Fruit fly (Drosophila melanogaster): ENCODE data around the gene CG11357.

Gene CG11357

DNA sequence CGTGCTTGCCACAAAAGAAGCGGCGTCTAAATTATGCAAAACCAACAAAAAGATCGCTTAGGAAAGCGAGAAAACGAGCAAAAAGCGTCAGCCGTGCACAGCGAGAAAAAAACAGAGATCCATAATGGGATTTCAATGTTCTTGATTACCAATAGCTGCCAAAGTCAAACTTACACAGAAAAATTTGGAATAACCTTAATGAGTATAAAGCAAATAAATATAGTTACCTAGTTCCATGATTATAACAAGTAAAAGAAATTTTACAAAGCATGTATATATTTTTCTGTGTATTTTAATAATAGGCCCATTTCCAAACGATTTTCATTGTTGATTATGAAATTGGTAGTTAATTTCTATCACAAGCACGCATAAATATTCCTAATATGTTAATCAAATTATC, 7.9 kb upstream of the CG11357 start (continued):
- TF ChIP-seq cad (GFP tag; optimal IDR thresholded peaks at IDR 0.05) (no peak), slbo (GFP tag; IDR thresholded peaks at IDR 0.05) (peak; percentile 41), CG17612 (GFP tag; IDR thresholded peaks at IDR 0.05) (no peak), fru (optimal IDR thresholded peaks at IDR 0.05) (no peak), lilli (GFP tag; optimal IDR thresholded peaks at IDR 0.05) (no peak), CG18764 (GFP tag; optimal IDR thresholded peaks at IDR 0.05) (no peak), CG2199 (GFP tag; IDR thresholded peaks at IDR 0.05) (no peak), CG3726 (GFP tag; IDR thresholded peaks at IDR 0.05) (no peak), pita (GFP tag; optimal IDR thresholded peaks at IDR 0.05) (no peak), MBD-R2 (GFP tag; IDR thresholded peaks at IDR 0.05) (no peak), CTCF (GFP tag; optimal IDR thresholded peaks at IDR 0.05) (no peak), wdn (GFP tag; IDR thresholded peaks at IDR 0.05) (no peak), gt (GFP tag; IDR thresholded peaks at IDR 0.05) (no peak), sim (GFP tag; IDR thresholded peaks at IDR 0.05) (no peak), z (GFP tag; IDR thresholded peaks at IDR 0.05) (no peak), CG2129 (GFP tag; IDR thresholded peaks at IDR 0.05; ENCODE audit: partially characterized antibody) (no peak), Bgb (GFP tag; IDR thresholded peaks at IDR 0.05; ENCODE audit: partially characterized antibody) (no peak), Dp (GFP tag; optimal IDR thresholded peaks at IDR 0.05) (no peak), sr (GFP tag; IDR thresholded peaks at IDR 0.05) (no peak), CG7786 (GFP tag; optimal IDR thresholded peaks at IDR 0.05) (no peak), tx (GFP tag; optimal IDR thresholded peaks at IDR 0.05) (no peak), Drgx (GFP tag; IDR thresholded peaks at IDR 0.05) (no peak), ken (GFP tag; IDR thresholded peaks at IDR 0.05) (peak; percentile 48; the same call in 1 of the 3 replicates), tup (GFP tag; optimal IDR thresholded peaks at IDR 0.05) (no peak), CG9797 (GFP tag; optimal IDR thresholded peaks at IDR 0.05) (no peak), zen (tag; optimal IDR thresholded peaks at IDR 0.05) (no peak), nau (GFP tag; optimal IDR thresholded peaks at IDR 0.05) (no peak), org-1 (GFP tag; optimal IDR thresholded peaks at IDR 0.05) (no peak), corto (GFP tag; optimal IDR thresholded peaks at IDR 0.05) (no peak), CG3838 (GFP tag; optimal IDR thresholded peaks at IDR 0.05) (no peak), CG17361 (GFP tag; IDR thresholded peaks at IDR 0.05) (peak; percentile 54; the same call in 2 of the 3 replicates), CG12219 (GFP tag; optimal IDR thresholded peaks at IDR 0.05) (no peak), fd96Cb (tag; optimal IDR thresholded peaks at IDR 0.05) (peak; percentile 70), shn (GFP tag; optimal IDR thresholded peaks at IDR 0.05) (no peak), D19A (tag; optimal IDR thresholded peaks at IDR 0.05) (peak; percentile 53), CG4617 (GFP tag; optimal IDR thresholded peaks at IDR 0.05; ENCODE audit: borderline replicate concordance) (no peak), NC2β (GFP tag; optimal IDR thresholded peaks at IDR 0.05) (no peak), br (optimal IDR thresholded peaks at IDR 0.05) (no peak), CG34422 (GFP tag; IDR thresholded peaks at IDR 0.05) (no peak), CG11560 (tag; IDR thresholded peaks at IDR 0.05) (no peak), run (tag; optimal IDR thresholded peaks at IDR 0.05) (no peak), CG4820 (GFP tag; optimal IDR thresholded peaks at IDR 0.05) (peak; percentile 35), CG8089 (GFP tag; optimal IDR thresholded peaks at IDR 0.05) (no peak), chinmo (GFP tag; IDR thresholded peaks at IDR 0.05; ENCODE audit: partially characterized antibody) (no peak), CG9817 (tag; optimal IDR thresholded peaks at IDR 0.05) (peak; percentile 0), CG10543 (GFP tag; optimal IDR thresholded peaks at IDR 0.05) (no peak), MESR4 (GFP tag; optimal IDR thresholded peaks at IDR 0.05) (no peak), bowl (GFP tag; IDR thresholded peaks at IDR 0.05) (no peak), CG11504 (tag; optimal IDR thresholded peaks at IDR 0.05) (peak; percentile 81), Ets65A (GFP tag) (no peak), sisA (GFP tag; IDR thresholded peaks at IDR 0.05) (no peak; the same call in 1 of the 2 replicates), rib (GFP tag; IDR thresholded peaks at IDR 0.05) (no peak), Atf3 (GFP tag; optimal IDR thresholded peaks at IDR 0.05) (no peak), tap (tag; optimal IDR thresholded peaks at IDR 0.05) (peak; percentile 68), ems (GFP tag; optimal IDR thresholded peaks at IDR 0.05) (no peak)

Measured in whole organism, embryonic.